Worm (Caenorhabditis elegans): ENCODE data around the gene npr-41.

npr-41 gene

ce11 chrII:11538741-11539140 is 28.3 kb downstream of the npr-41 start, which contains the start of gene Y62F5A.9:
TSS of gene Y62F5A.9 (minus strand) at chrII:11538841.
- TF ChIP-seq nhr-237 (tag; optimal IDR thresholded peaks at IDR 0.05) (no peak), lin-11 (tag; optimal IDR thresholded peaks at IDR 0.05) (no peak), nhr-21 (tag; optimal IDR thresholded peaks at IDR 0.05) (no peak), nhr-23 (tag; optimal IDR thresholded peaks at IDR 0.05) (no peak), skn-1 (tag; optimal IDR thresholded peaks at IDR 0.05) (no peak), nhr-6 (tag; optimal IDR thresholded peaks at IDR 0.05) (no peak), fos-1 (tag; optimal IDR thresholded peaks at IDR 0.05) (no peak), peb-1 (tag; optimal IDR thresholded peaks at IDR 0.05) (no peak), Y55F3AM.14 (GFP tag; optimal IDR thresholded peaks at IDR 0.05) (no peak), lin-13 (GFP tag; optimal IDR thresholded peaks at IDR 0.05) (no peak), lsy-2 (tag; optimal IDR thresholded peaks at IDR 0.05) (no peak)

ce11 chrII:11542385-11542784 is 31.9 kb downstream of the npr-41 start, which contains the start of gene gtf-2E2:
TSS of gene gtf-2E2 (minus strand) at chrII:11542495.
- TF ChIP-seq ama-1 (optimal IDR thresholded peaks at IDR 0.05) (peak; percentile 11), nhr-129 (tag; optimal IDR thresholded peaks at IDR 0.05) (peak; percentile 20), unc-55 (GFP tag; optimal IDR thresholded peaks at IDR 0.05) (peak; percentile 33), lsy-2 (tag; optimal IDR thresholded peaks at IDR 0.05) (peak in 1 of 2 experiments; percentile 39), elt-1 (tag; optimal IDR thresholded peaks at IDR 0.05) (no peak), nhr-11 (tag; optimal IDR thresholded peaks at IDR 0.05) (no peak), C34F6.9 (tag; optimal IDR thresholded peaks at IDR 0.05) (peak; percentile 66), fos-1 (tag; optimal IDR thresholded peaks at IDR 0.05) (peak; percentile 8), crh-2 (tag; optimal IDR thresholded peaks at IDR 0.05) (peak; percentile 25)

ce11 chrII:11542958-11543357 is 32.5 kb downstream of the npr-41 start:
- TF ChIP-seq elt-3 (tag; optimal IDR thresholded peaks at IDR 0.05) (no peak), aly-2 (tag; optimal IDR thresholded peaks at IDR 0.05) (no peak), ztf-4 (tag; optimal IDR thresholded peaks at IDR 0.05) (no peak), nhr-25 (tag; optimal IDR thresholded peaks at IDR 0.05) (no peak), nhr-237 (tag; optimal IDR thresholded peaks at IDR 0.05) (no peak), lin-39 (tag; optimal IDR thresholded peaks at IDR 0.05) (no peak), mbf-1 (tag; optimal IDR thresholded peaks at IDR 0.05) (no peak), ztf-1 (GFP tag; conservative IDR thresholded peaks at IDR 0.05) (no peak), Y55F3AM.14 (GFP tag; optimal IDR thresholded peaks at IDR 0.05) (no peak)

- no peak for TF ChIP-seq ZK546.5 (tag; optimal IDR thresholded peaks at IDR 0.05)
- no peak for TF ChIP-seq nhr-25 (tag; optimal IDR thresholded peaks at IDR 0.05)
- no peak for TF ChIP-seq aly-2 (tag; optimal IDR thresholded peaks at IDR 0.05)
- no peak for TF ChIP-seq ceh-82 (tag; optimal IDR thresholded peaks at IDR 0.05)
- no peak for TF ChIP-seq Y55F3AM.14 (GFP tag; optimal IDR thresholded peaks at IDR 0.05)
- TF ChIP-seq alr-1 (tag; optimal IDR thresholded peaks at IDR 0.05): no peak
- TF ChIP-seq egl-27 (tag; optimal IDR thresholded peaks at IDR 0.05): no peak
- no peak for TF ChIP-seq ztf-1 (GFP tag; conservative IDR thresholded peaks at IDR 0.05)
- no peak for TF ChIP-seq F13H6.1 (tag; optimal IDR thresholded peaks at IDR 0.05)
- no peak for TF ChIP-seq nhr-129 (tag; optimal IDR thresholded peaks at IDR 0.05)
- no peak for TF ChIP-seq lin-39 (tag; optimal IDR thresholded peaks at IDR 0.05)
- no peak for TF ChIP-seq nhr-77 (tag; optimal IDR thresholded peaks at IDR 0.05)
Observed at ce11 chrII:11544714-11545113, 34.2 kb downstream of the npr-41 start, which contains the start of gene F54D5.9. TSS of gene F54D5.9 (minus strand) at chrII:11544828.

- peak; percentile 82 for TF ChIP-seq nhr-10 (tag; optimal IDR thresholded peaks at IDR 0.05)
- TF ChIP-seq elt-1 (tag; optimal IDR thresholded peaks at IDR 0.05): no peak
- TF ChIP-seq nhr-21 (tag; optimal IDR thresholded peaks at IDR 0.05): peak; percentile 90
- no peak for TF ChIP-seq mbf-1 (tag; optimal IDR thresholded peaks at IDR 0.05)
- TF ChIP-seq lin-13 (GFP tag; optimal IDR thresholded peaks at IDR 0.05): peak; percentile 92
- TF ChIP-seq nhr-25 (tag; optimal IDR thresholded peaks at IDR 0.05): peak; percentile 87
- TF ChIP-seq nhr-129 (tag; optimal IDR thresholded peaks at IDR 0.05): peak; percentile 86
- peak; percentile 89 for TF ChIP-seq ztf-4 (tag; optimal IDR thresholded peaks at IDR 0.05)
- peak; percentile 7 for TF ChIP-seq alr-1 (tag; optimal IDR thresholded peaks at IDR 0.05)
- peak; percentile 94 for TF ChIP-seq Y55F3AM.14 (GFP tag; optimal IDR thresholded peaks at IDR 0.05)
- peak; percentile 92 for TF ChIP-seq C34F6.9 (tag; optimal IDR thresholded peaks at IDR 0.05)
- TF ChIP-seq mdl-1 (tag; optimal IDR thresholded peaks at IDR 0.05): peak; percentile 53 to 78
- TF ChIP-seq sma-9 (GFP tag; optimal IDR thresholded peaks at IDR 0.05): peak; percentile 97
- no peak for TF ChIP-seq sma-9 (tag; optimal IDR thresholded peaks at IDR 0.05)
- TF ChIP-seq skn-1 (tag; optimal IDR thresholded peaks at IDR 0.05): peak; percentile 61
- TF ChIP-seq ceh-82 (tag; optimal IDR thresholded peaks at IDR 0.05): peak; percentile 54
- TF ChIP-seq ceh-16 (tag; optimal IDR thresholded peaks at IDR 0.05): peak; percentile 58
- peak; percentile 96 for TF ChIP-seq F13H6.1 (tag; optimal IDR thresholded peaks at IDR 0.05)
- TF ChIP-seq ama-1 (optimal IDR thresholded peaks at IDR 0.05): peak; percentile 88
- peak; percentile 89 for TF ChIP-seq nhr-6 (tag; optimal IDR thresholded peaks at IDR 0.05)
- TF ChIP-seq sma-3 (GFP tag; optimal IDR thresholded peaks at IDR 0.05): peak; percentile 98
- TF ChIP-seq R02D3.7 (tag; optimal IDR thresholded peaks at IDR 0.05): peak; percentile 52
- TF ChIP-seq zag-1 (tag; optimal IDR thresholded peaks at IDR 0.05): peak; percentile 70
- TF ChIP-seq blmp-1 (tag; optimal IDR thresholded peaks at IDR 0.05; ENCODE audit: insufficient read depth): peak; percentile 66
- no peak for TF ChIP-seq ztf-1 (GFP tag; conservative IDR thresholded peaks at IDR 0.05)
- no peak for TF ChIP-seq elt-3 (tag; optimal IDR thresholded peaks at IDR 0.05)
- no peak for TF ChIP-seq aly-2 (tag; optimal IDR thresholded peaks at IDR 0.05)
- TF ChIP-seq snpc-4 (tag; optimal IDR thresholded peaks at IDR 0.05): peak; percentile 78
- peak; percentile 89 to 92 for TF ChIP-seq lsy-2 (tag; optimal IDR thresholded peaks at IDR 0.05)
- TF ChIP-seq crh-2 (tag; optimal IDR thresholded peaks at IDR 0.05): peak; percentile 93
- TF ChIP-seq unc-55 (GFP tag; optimal IDR thresholded peaks at IDR 0.05): peak; percentile 95
Observed at ce11 chrII:11545299-11545951, 35.0 kb downstream of the npr-41 start, which contains the start of gene dnj-13. TSS of gene dnj-13 (plus strand) at chrII:11545701.

Measured in whole organism, L2 larva.